Worm (Caenorhabditis elegans) whole organism, late embryonic: ENCODE data around the gene K01D12.8.
A peak's percentile ranks its signal among the peaks of the same experiment; 100 is the strongest.

Experiments
- F13H6.1 ChIP-seq: sonication (generic microtip); optimal IDR thresholded peaks from 2 replicates; lab custom pipeline; 2016; ENCODE audit warnings: missing genetic modification characterization, missing compliant biosample characterization
- K02D7.2 ChIP-seq: sonication (generic microtip); optimal IDR thresholded peaks from 2 replicates; lab custom pipeline; 2017; ENCODE audit warnings: mild to moderate bottlenecking, missing genetic modification characterization, missing compliant biosample characterization
- K09A11.1 ChIP-seq: sonication (generic microtip); optimal IDR thresholded peaks from 2 replicates; lab custom pipeline; 2017; ENCODE audit warnings: antibody characterized with exemption, mild to moderate bottlenecking, missing genetic modification characterization, missing compliant biosample characterization; ENCODE audit not compliant: insufficient read depth
- T23F11.4 ChIP-seq: fragments of 200-800 bp; sonication (Bioruptor generic); optimal IDR thresholded peaks from 2 replicates; lab custom pipeline; 2018; ENCODE audit warnings: mild to moderate bottlenecking, missing genetic modification characterization, missing compliant biosample characterization
- ama-1 ChIP-seq: fragments of 150-350 bp; optimal IDR thresholded peaks from 2 replicates; lab custom pipeline; 2014
- ceh-14 ChIP-seq: sonication (generic microtip); optimal IDR thresholded peaks from 2 replicates; lab custom pipeline; 2016; ENCODE audit warnings: missing genotype, missing genetic modification characterization, missing compliant biosample characterization
- ceh-19 ChIP-seq: fragments of 200-800 bp; sonication (Bioruptor generic); optimal IDR thresholded peaks from 2 replicates; lab custom pipeline; 2018; ENCODE audit warnings: mild to moderate bottlenecking, missing genetic modification characterization, missing compliant biosample characterization
- ceh-2 ChIP-seq: sonication (generic microtip); optimal IDR thresholded peaks from 2 replicates; lab custom pipeline; 2016; ENCODE audit warnings: missing genotype, missing genetic modification characterization, missing compliant biosample characterization
- ceh-48 ChIP-seq: sonication (generic microtip); optimal IDR thresholded peaks from 2 replicates; lab custom pipeline; 2016; ENCODE audit warnings: missing genetic modification characterization, inconsistent platforms, missing compliant biosample characterization
- dmd-4 ChIP-seq: sonication (generic microtip); optimal IDR thresholded peaks from 2 replicates; lab custom pipeline; 2016; ENCODE audit warnings: borderline replicate concordance, missing genetic modification characterization, missing compliant biosample characterization
- dve-1 ChIP-seq: sonication (generic microtip); optimal IDR thresholded peaks from 2 replicates; lab custom pipeline; 2017; ENCODE audit warnings: antibody characterized with exemption, mild to moderate bottlenecking, missing genetic modification characterization, missing compliant biosample characterization
- elt-2 ChIP-seq: sonication (generic microtip); optimal IDR thresholded peaks from 2 replicates; lab custom pipeline; 2016; ENCODE audit warnings: missing genetic modification reagents, missing genetic modification characterization, missing compliant biosample characterization
- elt-4 ChIP-seq: sonication (generic microtip); optimal IDR thresholded peaks from 2 replicates; lab custom pipeline; 2016; ENCODE audit warnings: missing genetic modification characterization, missing compliant biosample characterization
- eyg-1 ChIP-seq: sonication (generic microtip); optimal IDR thresholded peaks from 2 replicates; lab custom pipeline; 2016; ENCODE audit warnings: missing genotype, missing genetic modification characterization, missing compliant biosample characterization
- fax-1 ChIP-seq: sonication (generic microtip); optimal IDR thresholded peaks from 2 replicates; lab custom pipeline; 2016; ENCODE audit warnings: missing genotype, missing genetic modification characterization, missing compliant biosample characterization
- fkh-6 ChIP-seq: sonication (generic microtip); optimal IDR thresholded peaks from 2 replicates; lab custom pipeline; 2016; ENCODE audit warnings: missing genetic modification characterization, missing compliant biosample characterization
- hlh-13 ChIP-seq: fragments of 200-800 bp; sonication (Bioruptor generic); optimal IDR thresholded peaks from 2 replicates; lab custom pipeline; 2018; ENCODE audit warnings: mild to moderate bottlenecking, missing genetic modification characterization, missing compliant biosample characterization
- hlh-15 ChIP-seq: sonication (generic microtip); optimal IDR thresholded peaks from 2 replicates; lab custom pipeline; 2016; ENCODE audit warnings: missing genetic modification characterization, missing compliant biosample characterization
- hlh-30 ChIP-seq: sonication (generic microtip); optimal IDR thresholded peaks from 2 replicates; lab custom pipeline; 2017; ENCODE audit warnings: antibody characterized with exemption, missing genetic modification characterization, missing compliant biosample characterization; ENCODE audit not compliant: insufficient read depth
- hlh-6 ChIP-seq: sonication (generic microtip); optimal IDR thresholded peaks from 2 replicates; lab custom pipeline; 2016; ENCODE audit warnings: missing genotype, missing genetic modification characterization, missing compliant biosample characterization
- hlh-8 ChIP-seq: sonication (generic microtip); optimal IDR thresholded peaks from 2 replicates; lab custom pipeline; 2016; ENCODE audit warnings: missing genotype, missing genetic modification characterization, missing compliant biosample characterization
- nfya-1 ChIP-seq: sonication (generic microtip); optimal IDR thresholded peaks from 2 replicates; lab custom pipeline; 2017; ENCODE audit warnings: missing genetic modification characterization, mild to moderate bottlenecking, missing compliant biosample characterization, antibody characterized with exemption, moderate library complexity
- odd-2 ChIP-seq: sonication (generic microtip); optimal IDR thresholded peaks from 2 replicates; lab custom pipeline; 2017; ENCODE audit warnings: antibody characterized with exemption, mild to moderate bottlenecking, missing genetic modification characterization, missing compliant biosample characterization
- pax-1 ChIP-seq: fragments of 150-350 bp; optimal IDR thresholded peaks from 2 replicates; lab custom pipeline; 2014; ENCODE audit warnings: missing biosample characterization, missing genetic modification characterization
- pha-2 ChIP-seq: sonication (generic microtip); optimal IDR thresholded peaks from 2 replicates; lab custom pipeline; 2017; ENCODE audit warnings: mild to moderate bottlenecking, missing genetic modification characterization, missing compliant biosample characterization
- rnt-1 ChIP-seq: sonication (generic microtip); optimal IDR thresholded peaks from 2 replicates; lab custom pipeline; 2016; ENCODE audit warnings: missing genetic modification characterization, missing compliant biosample characterization
- sdc-2 ChIP-seq: sonication (generic microtip); optimal IDR thresholded peaks from 2 replicates; lab custom pipeline; 2016; ENCODE audit warnings: missing genotype, missing genetic modification characterization, missing compliant biosample characterization
- sox-4 ChIP-seq: sonication (generic microtip); optimal IDR thresholded peaks from 2 replicates; lab custom pipeline; 2017; ENCODE audit warnings: mild to moderate bottlenecking, missing genetic modification characterization, inconsistent platforms, missing compliant biosample characterization
- unc-42 ChIP-seq: sonication (generic microtip); optimal IDR thresholded peaks from 2 replicates; lab custom pipeline; 2016; ENCODE audit warnings: missing genotype, missing genetic modification characterization, missing compliant biosample characterization
- ztf-16 ChIP-seq: sonication (generic microtip); optimal IDR thresholded peaks from 2 replicates; lab custom pipeline; 2017; ENCODE audit warnings: missing genetic modification characterization, missing compliant biosample characterization

The K01D12.8 gene

DNA sequence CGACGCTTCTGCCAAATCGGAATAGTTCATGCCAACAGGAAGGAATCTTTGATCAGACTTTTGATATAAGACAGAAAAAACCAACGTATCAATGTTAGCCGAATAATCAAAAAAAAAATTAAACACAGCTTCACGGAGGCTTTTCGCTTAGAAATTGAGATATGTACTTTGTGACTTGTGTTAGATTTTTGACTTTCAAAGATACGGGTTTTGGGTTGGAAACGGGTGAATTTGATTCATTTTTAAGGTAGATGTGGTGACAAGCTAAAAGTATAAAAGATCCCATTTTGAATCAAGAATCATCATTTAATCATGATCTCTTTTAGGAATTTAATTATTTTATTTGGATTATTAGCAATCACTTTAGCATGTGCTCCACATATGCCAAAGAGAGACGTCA lies at the start of gene K01D12.8:
Gene K01D12.8, plus strand, starts transcription at position 301 of the 400 bp plus-strand sequence.
- TF ChIP-seq T23F11.4 (GFP tag; lab: Kevin White, UChicago) (no peak), elt-2 (tag; lab: Kevin White, UChicago) (no peak), sox-4 (no peak), fkh-6 (tag; lab: Kevin White, UChicago) (no peak), K02D7.2 (tag; lab: Kevin White, UChicago) (no peak), odd-2 (no peak), ceh-48 (no peak), F13H6.1 (tag; lab: Kevin White, UChicago) (no peak), hlh-8 (tag; lab: Kevin White, UChicago) (no peak), pax-1 (no peak), K09A11.1 (tag; lab: Kevin White, UChicago) (no peak)

- TF ChIP-seq ama-1 (lab: Kevin White, UChicago) (peak; percentile 79), pha-2 (peak; percentile 8), dmd-4 (tag; lab: Kevin White, UChicago) (no peak)
These were observed 49.6 kb upstream of the K01D12.8 start for ce11 chrV:12352881-12353280.

ce11 chrV:12353505-12353904 lies 49.0 kb upstream of the K01D12.8 start:
- TF ChIP-seq dve-1 (tag; lab: Kevin White, UChicago) (no peak), ceh-2 (no peak), fkh-6 (tag; lab: Kevin White, UChicago) (peak; percentile 11), elt-4 (tag; lab: Kevin White, UChicago) (no peak), sdc-2 (tag; lab: Kevin White, UChicago) (peak; percentile 18), dmd-4 (tag; lab: Kevin White, UChicago) (peak; percentile 7), hlh-6 (tag; lab: Kevin White, UChicago) (peak; percentile 53)
- TF ChIP-seq, all 69 proteins: peak for 4

DNA sequence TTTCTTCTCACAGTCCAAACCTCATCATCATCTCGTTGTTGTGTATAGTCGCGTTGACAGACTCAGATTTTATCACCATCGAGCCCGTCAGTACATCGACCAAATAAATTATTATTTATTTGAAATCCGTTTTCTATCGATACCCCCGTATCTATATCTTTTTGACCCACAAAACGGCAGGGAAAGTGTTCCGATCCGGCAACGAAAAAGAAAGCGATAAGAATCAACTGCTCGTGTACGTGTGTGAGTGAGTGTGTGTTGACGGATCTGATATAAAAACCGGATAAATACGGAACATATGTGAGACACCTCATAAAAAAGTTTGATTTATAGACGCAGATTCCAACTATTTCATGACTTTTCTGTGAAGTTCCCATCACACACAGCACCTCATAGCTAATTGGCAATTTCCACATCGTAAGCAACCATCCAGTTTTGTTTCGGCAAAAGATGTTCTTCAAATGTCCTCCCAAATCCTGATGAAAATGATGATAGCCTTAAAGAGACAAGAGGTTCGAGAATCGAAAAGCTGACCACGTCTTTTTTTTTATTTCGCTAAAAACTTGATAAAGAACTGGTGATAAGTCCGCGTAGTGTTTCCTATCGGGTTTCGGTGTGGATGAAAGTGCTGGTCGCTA lies 48.1 kb upstream of the K01D12.8 start:
- TF ChIP-seq ama-1 (lab: Kevin White, UChicago) (peak; percentile 91), hlh-15 (tag; lab: Kevin White, UChicago) (no peak), rnt-1 (tag; lab: Kevin White, UChicago) (peak; percentile 20)
- TF ChIP-seq, all 69 proteins: peak for 2

DNA sequence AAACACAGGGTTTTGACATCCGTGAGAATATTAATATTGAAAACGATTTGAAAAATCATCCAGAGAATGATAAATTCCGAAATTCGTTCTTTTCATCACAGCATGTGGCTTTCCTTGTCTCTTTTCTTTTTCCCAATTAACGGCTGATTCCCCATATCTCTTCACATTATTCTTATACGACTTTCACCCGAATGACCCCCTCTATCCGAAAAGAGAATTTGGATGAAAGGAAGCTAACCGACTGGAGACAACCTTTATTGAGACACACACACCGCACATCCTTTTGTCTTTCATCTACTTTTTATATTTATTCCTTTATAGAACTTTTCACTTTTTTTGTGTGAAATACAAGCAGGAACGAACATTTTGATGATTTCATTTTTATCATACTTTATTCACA lies 44.8 kb upstream of the K01D12.8 start:
- no peak for TF ChIP-seq dve-1 (tag; lab: Kevin White, UChicago)
- no peak for TF ChIP-seq ceh-14 (tag; lab: Kevin White, UChicago)
- TF ChIP-seq hlh-13: no peak
- TF ChIP-seq ceh-48: no peak
- no peak for TF ChIP-seq elt-2 (tag; lab: Kevin White, UChicago)
- no peak for TF ChIP-seq fax-1
- no peak for TF ChIP-seq hlh-30 (tag; lab: Kevin White, UChicago)
- TF ChIP-seq unc-42 (tag; lab: Kevin White, UChicago): no peak
- TF ChIP-seq ztf-16 (tag; lab: Kevin White, UChicago): no peak

- no peak for TF ChIP-seq eyg-1 (tag; lab: Kevin White, UChicago)
- TF ChIP-seq nfya-1 (tag; lab: Kevin White, UChicago): no peak
- TF ChIP-seq ceh-19: no peak
These were observed 44.1 kb upstream of the K01D12.8 start, which contains the start of gene F23H12.5 for ce11 chrV:12358347-12358746. Gene F23H12.5 (plus strand): TSS chrV:12358647.
